Worm (Caenorhabditis elegans) whole organism, young adult: ENCODE results near the gene str-28.

Source experiments
- F10E7.11 ChIP-seq: sonication (generic microtip); optimal IDR thresholded peaks from 2 replicates; lab custom pipeline; 2017; ENCODE audit warnings: mild to moderate bottlenecking, missing genetic modification characterization, moderate library complexity, missing compliant biosample characterization
- F57C9.4 ChIP-seq: sonication (generic microtip); optimal IDR thresholded peaks from 2 replicates; lab custom pipeline; 2017; ENCODE audit warnings: mild to moderate bottlenecking, missing genetic modification characterization, missing compliant biosample characterization
- T26A5.8 ChIP-seq: sonication (generic microtip); optimal IDR thresholded peaks from 2 replicates; lab custom pipeline; 2016; ENCODE audit warnings: missing genetic modification characterization, missing compliant biosample characterization
- ama-1 ChIP-seq, 3 experiments: fragments of 150-350 bp in 1 of 3; sonication (generic microtip) in 2 of 3; optimal IDR thresholded peaks; 2 replicates each; lab custom pipeline; 2014 to 2018; ENCODE audit warnings: missing biosample characterization in 2 of 3, missing genetic modification characterization in 2 of 3, missing genetic modification reagents in 2 of 3
- attf-5 ChIP-seq: fragments of 200-800 bp; sonication (Bioruptor generic); optimal IDR thresholded peaks from 2 replicates; lab custom pipeline; 2018; ENCODE audit warnings: mild to moderate bottlenecking, missing genetic modification characterization, missing compliant biosample characterization
- ceh-40 ChIP-seq: fragments of 200-800 bp; sonication (Bioruptor generic); IDR thresholded peaks from 2 replicates; pipeline ENCODE4 v1.3.6; 2022; ENCODE audit warnings: missing genetic modification characterization, missing compliant biosample characterization
- dox-1 ChIP-seq: fragments of 200-800 bp; sonication (Bioruptor generic); IDR thresholded peaks from 2 replicates; pipeline ENCODE4 v1.3.6; 2022; ENCODE audit warnings: missing genetic modification reagents, missing genetic modification characterization, missing compliant biosample characterization
- ekl-4 ChIP-seq: fragments of 200-800 bp; sonication (Bioruptor generic); IDR thresholded peaks from 2 replicates; pipeline ENCODE4 v1.3.6; 2022; ENCODE audit warnings: missing genetic modification reagents, missing genetic modification characterization, missing compliant biosample characterization
- fkh-3 ChIP-seq: sonication (generic microtip); optimal IDR thresholded peaks from 2 replicates; lab custom pipeline; 2016; ENCODE audit warnings: mild to moderate bottlenecking, missing genetic modification characterization, missing compliant biosample characterization
- hlh-12 ChIP-seq: sonication (generic microtip); optimal IDR thresholded peaks from 2 replicates; lab custom pipeline; 2016; ENCODE audit warnings: missing genetic modification characterization, missing compliant biosample characterization
- mes-4 ChIP-seq: sonication (generic microtip); optimal IDR thresholded peaks from 2 replicates; lab custom pipeline; 2016; ENCODE audit warnings: missing genotype, missing genetic modification characterization, missing compliant biosample characterization
- mxl-1 ChIP-seq: sonication (generic microtip); optimal IDR thresholded peaks from 2 replicates; lab custom pipeline; 2016; ENCODE audit warnings: missing genetic modification characterization, missing compliant biosample characterization
- tbx-9 ChIP-seq: sonication (generic microtip); optimal IDR thresholded peaks from 2 replicates; lab custom pipeline; 2016; ENCODE audit warnings: borderline replicate concordance, missing genetic modification characterization, inconsistent platforms, missing compliant biosample characterization
- zfh-2 ChIP-seq: fragments of 200-800 bp; sonication (Bioruptor generic); conservative IDR thresholded peaks from 2 replicates; pipeline ENCODE4 v1.3.6; 2022; ENCODE audit warnings: missing genetic modification reagents, missing genetic modification characterization, missing compliant biosample characterization

ce11 chrV:7424336-7424735 is 48.4 kb downstream of the str-28 start, which contains the start of gene F18E3.10:
- TF ChIP-seq mxl-1, result no peak
- no peak for TF ChIP-seq dox-1 (GFP tag; lab: Robert Waterston, UW)
- TF ChIP-seq F57C9.4, result no peak
- TF ChIP-seq ekl-4 (GFP tag; lab: Robert Waterston, UW), result no peak
- TF ChIP-seq zfh-2 (GFP tag; lab: Robert Waterston, UW), result no peak
- TF ChIP-seq tbx-9 (tag; lab: Kevin White, UChicago), result no peak
- TF ChIP-seq T26A5.8 (tag; lab: Kevin White, UChicago), result no peak
- no peak for TF ChIP-seq hlh-12 (tag; lab: Kevin White, UChicago)
- TF ChIP-seq ceh-40 (GFP tag; lab: Robert Waterston, UW), result no peak
- no peak for TF ChIP-seq mes-4
- TF ChIP-seq fkh-3 (tag; lab: Kevin White, UChicago), result no peak
- TF ChIP-seq ama-1 (optimal IDR thresholded peaks at IDR 0.05; lab: Kevin White, UChicago), result no peak
- no peak for TF ChIP-seq ama-1 (GFP tag; optimal IDR thresholded peaks at IDR 0.05; lab: Kevin White, UChicago)
- no peak for TF ChIP-seq attf-5 (GFP tag; lab: Kevin White, UChicago)
- no peak for TF ChIP-seq F10E7.11 (tag; lab: Kevin White, UChicago)
